Fruit fly (Drosophila melanogaster) whole organism, embryonic: ENCODE data around the gene CG2182.

Experiments
- Atf-2 ChIP-seq: fragments of 200-800 bp; sonication (Bioruptor generic); optimal IDR thresholded peaks from 2 replicates; lab custom pipeline; 2016; ENCODE audit warnings: missing biosample characterization, missing genetic modification characterization
- CG10267 ChIP-seq: fragments of 200-800 bp; sonication (Bioruptor generic); optimal IDR thresholded peaks from 2 replicates; lab custom pipeline; 2018; ENCODE audit warnings: missing biosample characterization, mild to moderate bottlenecking, missing genetic modification characterization, moderate library complexity
- CG12744 ChIP-seq: fragments of 200-800 bp; sonication (Bioruptor generic); optimal IDR thresholded peaks from 2 replicates; lab custom pipeline; 2016; ENCODE audit warnings: missing biosample characterization, missing genetic modification characterization
- CG13624 ChIP-seq: fragments of 200-800 bp; sonication (Bioruptor generic); optimal IDR thresholded peaks from 2 replicates; lab custom pipeline; 2016; ENCODE audit warnings: missing biosample characterization, missing genetic modification characterization
- CG1529 ChIP-seq: fragments of 200-800 bp; sonication (Bioruptor generic); optimal IDR thresholded peaks from 3 replicates; lab custom pipeline; 2018; ENCODE audit warnings: missing biosample characterization, missing genetic modification characterization
- CG15479 ChIP-seq: fragments of 200-800 bp; sonication (Bioruptor generic); optimal IDR thresholded peaks from 3 replicates; lab custom pipeline; 2019; ENCODE audit warnings: missing biosample characterization, mild to moderate bottlenecking, missing genetic modification characterization, moderate library complexity
- CG17359 ChIP-seq: fragments of 200-800 bp; sonication (Bioruptor generic); optimal IDR thresholded peaks from 3 replicates; lab custom pipeline; 2018; ENCODE audit warnings: missing biosample characterization, mild to moderate bottlenecking, missing genetic modification characterization, moderate library complexity
- CG2678 ChIP-seq: fragments of 200-800 bp; sonication (Bioruptor generic); optimal IDR thresholded peaks from 3 replicates; lab custom pipeline; 2019; ENCODE audit warnings: missing biosample characterization, mild to moderate bottlenecking, missing genetic modification characterization, moderate library complexity
- CG31441 ChIP-seq: fragments of 200-800 bp; sonication (Bioruptor generic); IDR thresholded peaks from 2 replicates; pipeline ENCODE4 v1.3.6; 2022; ENCODE audit warnings: missing biosample characterization, missing genetic modification characterization
- CG32772 ChIP-seq: fragments of 200-800 bp; sonication (Bioruptor generic); IDR thresholded peaks from 2 replicates; pipeline ENCODE4 v1.3.6; 2022; ENCODE audit warnings: missing biosample characterization, missing genetic modification characterization
- CG4282 ChIP-seq: fragments of 200-800 bp; sonication (Bioruptor generic); optimal IDR thresholded peaks from 2 replicates; lab custom pipeline; 2016; ENCODE audit warnings: missing biosample characterization, missing genetic modification characterization
- CG6272 ChIP-seq: fragments of 200-800 bp; sonication (Bioruptor generic); IDR thresholded peaks from 2 replicates; pipeline ENCODE4 v1.3.6; 2022; ENCODE audit warnings: missing biosample characterization, missing genetic modification characterization
- CG8290 ChIP-seq, 3 experiments: fragments of 200-800 bp; sonication (Bioruptor generic); optimal IDR thresholded peaks; 2 replicates each; lab custom pipeline; 2016 to 2019; ENCODE audit warnings: missing biosample characterization in 3 of 3, missing genetic modification characterization in 3 of 3, mild to moderate bottlenecking in 2 of 3, moderate library complexity in 1 of 3
- Chrac-16 ChIP-seq: fragments of 200-800 bp; sonication (Bioruptor generic); optimal IDR thresholded peaks from 3 replicates; lab custom pipeline; 2016; ENCODE audit warnings: missing biosample characterization, missing genetic modification characterization
- Dbx ChIP-seq: fragments of 200-800 bp; sonication (Bioruptor generic); IDR thresholded peaks from 3 replicates; pipeline ENCODE4 v1.3.6; 2022; ENCODE audit warnings: missing biosample characterization, missing genetic modification characterization
- Dfd ChIP-seq, 2 experiments: fragments of >200 bp; optimal IDR thresholded peaks; 2 replicates each; lab custom pipeline; 2017; ENCODE audit warnings: missing biosample characterization in 2 of 2, missing genetic modification characterization in 2 of 2
- Fer2 ChIP-seq: fragments of 200-800 bp; sonication (Bioruptor generic); optimal IDR thresholded peaks from 2 replicates; lab custom pipeline; 2018; ENCODE audit warnings: missing biosample characterization, mild to moderate bottlenecking, missing genetic modification characterization, moderate library complexity
- Hand ChIP-seq: fragments of 200-800 bp; sonication (Bioruptor generic); optimal IDR thresholded peaks from 2 replicates; lab custom pipeline; 2017; ENCODE audit warnings: mild to moderate bottlenecking, missing biosample characterization, missing genetic modification reagents, missing genetic modification characterization
- Hey ChIP-seq: fragments of 200-800 bp; sonication (Bioruptor generic); optimal IDR thresholded peaks from 3 replicates; lab custom pipeline; 2018; ENCODE audit warnings: missing biosample characterization, mild to moderate bottlenecking, missing genetic modification characterization
- Hmx ChIP-seq: fragments of 200-800 bp; sonication (Bioruptor generic); optimal IDR thresholded peaks from 2 replicates; lab custom pipeline; 2016; ENCODE audit warnings: missing biosample characterization, missing genetic modification characterization
- Lpt ChIP-seq: fragments of >200 bp; optimal IDR thresholded peaks from 2 replicates; lab custom pipeline; 2018; ENCODE audit warnings: missing biosample characterization, missing genetic modification characterization
- Poxn ChIP-seq: fragments of 200-800 bp; sonication (Bioruptor generic); IDR thresholded peaks from 2 replicates; pipeline ENCODE4 v1.3.6; 2022; ENCODE audit warnings: missing biosample characterization, missing genetic modification characterization
- Ptx1 ChIP-seq: fragments of 200-800 bp; sonication (Bioruptor generic); IDR thresholded peaks from 2 replicates; pipeline ENCODE4 v1.3.6; 2022; ENCODE audit warnings: missing biosample characterization, missing genetic modification characterization
- Sox100B ChIP-seq: fragments of 200-800 bp; sonication (Bioruptor generic); optimal IDR thresholded peaks from 3 replicates; lab custom pipeline; 2018; ENCODE audit warnings: missing biosample characterization, mild to moderate bottlenecking, missing genetic modification characterization
- Spps ChIP-seq: fragments of 200-800 bp; sonication (Bioruptor generic); optimal IDR thresholded peaks from 2 replicates; lab custom pipeline; 2018; ENCODE audit warnings: missing biosample characterization, mild to moderate bottlenecking, missing genetic modification characterization
- ac ChIP-seq: fragments of 200-800 bp; sonication (Bioruptor generic); optimal IDR thresholded peaks from 3 replicates; lab custom pipeline; 2017; ENCODE audit warnings: missing biosample characterization, mild to moderate bottlenecking, missing genetic modification characterization
- amos ChIP-seq: fragments of 200-800 bp; sonication (Bioruptor generic); IDR thresholded peaks from 2 replicates; pipeline ENCODE4 v1.3.6; 2022; ENCODE audit warnings: missing biosample characterization, missing genetic modification characterization; ENCODE audit not compliant: partially characterized antibody
- ase ChIP-seq: fragments of 200-800 bp; sonication (Bioruptor generic); IDR thresholded peaks from 3 replicates; pipeline ENCODE4 v1.3.6; 2022; ENCODE audit warnings: missing biosample characterization, missing genetic modification characterization
- ash1 ChIP-seq: fragments of 200-800 bp; sonication (Bioruptor generic); optimal IDR thresholded peaks from 2 replicates; lab custom pipeline; 2018; ENCODE audit warnings: missing biosample characterization, mild to moderate bottlenecking, missing genetic modification characterization
- caup ChIP-seq: fragments of 200-800 bp; sonication (Bioruptor generic); optimal IDR thresholded peaks from 3 replicates; lab custom pipeline; 2017; ENCODE audit warnings: missing biosample characterization, mild to moderate bottlenecking, missing genetic modification characterization, moderate library complexity; ENCODE audit not compliant: severe bottlenecking
- chm ChIP-seq: fragments of 200-800 bp; sonication (Bioruptor generic); IDR thresholded peaks from 2 replicates; pipeline ENCODE4 v1.3.6; 2022; ENCODE audit warnings: missing biosample characterization, missing genetic modification characterization
- crp ChIP-seq, 2 experiments: fragments of 200-800 bp; sonication (Bioruptor generic); optimal IDR thresholded peaks; 2 replicates in 1 of 2; 3 replicates in 1 of 2; lab custom pipeline; 2017; ENCODE audit warnings: missing biosample characterization in 2 of 2, missing genetic modification characterization in 2 of 2, mild to moderate bottlenecking in 1 of 2, moderate library complexity in 1 of 2
- da ChIP-seq: fragments of 200-800 bp; sonication (Bioruptor generic); optimal IDR thresholded peaks from 2 replicates; lab custom pipeline; 2016; ENCODE audit warnings: missing biosample characterization, missing genetic modification characterization
- dati ChIP-seq: fragments of 200-800 bp; sonication (Bioruptor generic); IDR thresholded peaks from 2 replicates; pipeline ENCODE4 v1.3.6; 2022; ENCODE audit warnings: missing biosample characterization, missing genetic modification characterization
- dimm ChIP-seq: fragments of 200-800 bp; sonication (Bioruptor generic); IDR thresholded peaks from 2 replicates; pipeline ENCODE4 v1.3.6; 2022; ENCODE audit warnings: missing biosample characterization, missing genetic modification characterization
- exex ChIP-seq: fragments of 200-800 bp; sonication (Bioruptor generic); optimal IDR thresholded peaks from 4 replicates; lab custom pipeline; 2018; ENCODE audit warnings: missing biosample characterization, mild to moderate bottlenecking, missing genetic modification characterization, moderate library complexity
- fu2 ChIP-seq: fragments of 200-800 bp; sonication (Bioruptor generic); optimal IDR thresholded peaks from 2 replicates; lab custom pipeline; 2016; ENCODE audit warnings: missing biosample characterization, missing genetic modification characterization
- gfzf ChIP-seq: fragments of 200-800 bp; sonication (Bioruptor generic); optimal IDR thresholded peaks from 2 replicates; lab custom pipeline; 2016; ENCODE audit warnings: missing biosample characterization, mild to moderate bottlenecking, missing genetic modification characterization, moderate library complexity
- gro ChIP-seq: fragments of 200-800 bp; sonication (Bioruptor generic); optimal IDR thresholded peaks from 2 replicates; lab custom pipeline; 2016; ENCODE audit warnings: missing biosample characterization, missing genetic modification characterization
- jumu ChIP-seq: fragments of 200-800 bp; sonication (Bioruptor generic); optimal IDR thresholded peaks from 3 replicates; lab custom pipeline; 2016; ENCODE audit warnings: missing biosample characterization, missing genetic modification characterization
- nau ChIP-seq: fragments of 200-800 bp; sonication (Bioruptor generic); optimal IDR thresholded peaks from 3 replicates; lab custom pipeline; 2017; ENCODE audit warnings: missing biosample characterization, mild to moderate bottlenecking, missing genetic modification characterization, missing genetic modification reagents
- nmo ChIP-seq: fragments of 200-800 bp; sonication (Bioruptor generic); optimal IDR thresholded peaks from 2 replicates; lab custom pipeline; 2018; ENCODE audit warnings: missing biosample characterization, mild to moderate bottlenecking, missing genetic modification characterization, moderate library complexity
- pb ChIP-seq: fragments of 200-800 bp; sonication (Bioruptor generic); optimal IDR thresholded peaks from 3 replicates; lab custom pipeline; 2016; ENCODE audit warnings: missing biosample characterization, missing genetic modification characterization
- ranshi ChIP-seq: fragments of 200-800 bp; sonication (Bioruptor generic); IDR thresholded peaks from 2 replicates; pipeline ENCODE4 v1.3.6; 2022; ENCODE audit warnings: missing biosample characterization, missing genetic modification characterization
- row ChIP-seq: fragments of 200-800 bp; sonication (Bioruptor generic); IDR thresholded peaks from 3 replicates; pipeline ENCODE4 v1.3.6; 2022; ENCODE audit warnings: missing biosample characterization, missing genetic modification characterization
- run ChIP-seq: fragments of 200-800 bp; sonication (Bioruptor generic); optimal IDR thresholded peaks from 3 replicates; lab custom pipeline; 2018; ENCODE audit warnings: missing biosample characterization, mild to moderate bottlenecking, missing genetic modification characterization
- so ChIP-seq: fragments of 200-800 bp; sonication (Bioruptor generic); IDR thresholded peaks from 3 replicates; pipeline ENCODE4 v1.3.6; 2022; ENCODE audit warnings: missing biosample characterization, missing genetic modification characterization
- toy ChIP-seq: fragments of 200-800 bp; sonication (Bioruptor generic); IDR thresholded peaks from 2 replicates; pipeline ENCODE4 v1.3.6; 2022; ENCODE audit warnings: missing biosample characterization, missing genetic modification characterization
- trem ChIP-seq: fragments of 200-800 bp; optimal IDR thresholded peaks from 3 replicates; lab custom pipeline; 2019; ENCODE audit warnings: missing biosample characterization, mild to moderate bottlenecking, missing genetic modification characterization, moderate library complexity
- zfh2 ChIP-seq: fragments of 200-800 bp; sonication (Bioruptor generic); optimal IDR thresholded peaks from 2 replicates; lab custom pipeline; 2016; ENCODE audit warnings: missing biosample characterization, missing genetic modification characterization

The CG2182 gene

DNA sequence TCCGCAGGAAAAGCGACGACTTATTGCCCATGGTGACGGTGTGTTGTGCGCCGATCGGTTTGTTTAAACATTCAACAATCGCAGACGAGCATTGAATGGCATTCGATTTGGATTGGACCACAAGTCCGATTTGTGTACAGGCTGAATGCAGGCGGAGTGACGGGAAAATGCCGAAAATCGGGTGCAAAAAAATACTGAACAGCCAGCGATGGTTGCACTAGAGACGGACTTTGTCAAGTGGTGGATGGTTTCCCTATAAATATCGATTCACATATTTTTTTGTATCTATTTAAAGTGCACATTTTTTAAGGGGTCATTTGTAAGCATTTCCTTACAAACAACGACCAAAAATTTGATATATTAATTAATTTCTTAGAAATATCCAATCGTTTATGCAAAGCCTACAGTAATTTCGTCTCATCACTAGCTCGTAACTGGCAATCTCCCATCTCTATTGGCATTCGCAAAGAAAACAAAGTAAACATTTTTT lies 5.0 kb downstream of the CG2182 start, which contains the start of the genes elm and MED27 (continued):
- peak; percentile 99 for TF ChIP-seq row (GFP tag; lab: Robert Waterston, UW)
- TF ChIP-seq CG12744 (GFP tag; lab: Kevin White, UChicago) = peak; percentile 86
- peak; percentile 90 for TF ChIP-seq CG8290 (GFP tag; optimal IDR thresholded peaks at IDR 0.05; lab: Kevin White, UChicago)
- TF ChIP-seq CG8290 (tag; optimal IDR thresholded peaks at IDR 0.05; lab: Kevin White, UChicago) = peak; percentile 64 to 70
- peak; percentile 74; the same call in 1 of the 2 replicates for TF ChIP-seq chm (GFP tag; lab: Robert Waterston, UW)
- peak; percentile 96 for TF ChIP-seq Dbx
- TF ChIP-seq CG32772 (GFP tag; lab: Robert Waterston, UW) = peak; percentile 95
- peak; percentile 89 for TF ChIP-seq gro (GFP tag; lab: Kevin White, UChicago)
- TF ChIP-seq ac = no peak
- TF ChIP-seq Ptx1 (GFP tag; lab: Robert Waterston, UW) = peak; percentile 97
- TF ChIP-seq Fer2 (tag; lab: Kevin White, UChicago) = peak; percentile 90
- TF ChIP-seq Sox100B (GFP tag; lab: Kevin White, UChicago) = peak; percentile 77
- TF ChIP-seq ase (GFP tag; lab: Robert Waterston, UW) = peak; percentile 88
- peak; percentile 72; the same call in 1 of the 2 replicates for TF ChIP-seq toy
- TF ChIP-seq fu2 (GFP tag; lab: Kevin White, UChicago) = peak; percentile 91
- TF ChIP-seq amos (GFP tag; lab: Robert Waterston, UW) = peak; percentile 91
- peak; percentile 94 for TF ChIP-seq CG13624
- peak; percentile 97 for TF ChIP-seq Chrac-16 (GFP tag; lab: Kevin White, UChicago)
- TF ChIP-seq zfh2 = peak; percentile 96
- TF ChIP-seq Hmx (GFP tag; lab: Kevin White, UChicago) = peak; percentile 86
- TF ChIP-seq ash1 = peak; percentile 35
- peak; percentile 93 for TF ChIP-seq CG2678
- TF ChIP-seq Spps (tag; lab: Kevin White, UChicago) = peak; percentile 81
- TF ChIP-seq nmo (GFP tag; lab: Kevin White, UChicago) = peak; percentile 97
- TF ChIP-seq CG17359 (tag; lab: Kevin White, UChicago) = peak; percentile 89
- peak; percentile 64 for TF ChIP-seq exex (tag; lab: Kevin White, UChicago)
- TF ChIP-seq Hey (tag; lab: Kevin White, UChicago) = peak; percentile 56
- peak; percentile 48 for TF ChIP-seq run
- peak; percentile 87 for TF ChIP-seq CG10267 (tag; lab: Kevin White, UChicago)
- TF ChIP-seq CG6272 = peak; percentile 98
- peak; percentile 69; the same call in 1 of the 2 replicates for TF ChIP-seq Poxn
- TF ChIP-seq ranshi (GFP tag; lab: Robert Waterston, UW) = peak; percentile 93
- TF ChIP-seq dati = no peak; the same call in 1 of the 2 replicates
- TF ChIP-seq caup (GFP tag; lab: Kevin White, UChicago) = peak; percentile 87
- TF ChIP-seq crp (GFP tag; optimal IDR thresholded peaks at IDR 0.05; lab: Kevin White, UChicago) = peak in 1 of 2 experiments; percentile 63
- TF ChIP-seq gfzf (GFP tag; lab: Kevin White, UChicago) = peak; percentile 89
- TF ChIP-seq CG1529 (GFP tag; lab: Kevin White, UChicago) = peak; percentile 75
- peak; percentile 90 for TF ChIP-seq trem
- peak; percentile 75 for TF ChIP-seq pb (GFP tag; lab: Kevin White, UChicago)
- TF ChIP-seq CG15479 = peak; percentile 22
- peak; percentile 90 for TF ChIP-seq CG31441
- TF ChIP-seq da (GFP tag; lab: Kevin White, UChicago) = peak; percentile 78
- no peak for TF ChIP-seq nau (GFP tag; lab: Kevin White, UChicago)
- peak; percentile 92 for TF ChIP-seq Atf-2 (GFP tag; lab: Kevin White, UChicago)
- TF ChIP-seq Lpt (GFP tag; lab: Kevin White, UChicago) = no peak
- peak; percentile 8 for TF ChIP-seq Hand (GFP tag; lab: Kevin White, UChicago)
- TF ChIP-seq so (GFP tag; lab: Robert Waterston, UW) = peak; percentile 89; the same call in 2 of the 3 replicates
- TF ChIP-seq Dfd (GFP tag; optimal IDR thresholded peaks at IDR 0.05; lab: Kevin White, UChicago) = peak in 1 of 2 experiments; percentile 59
- peak; percentile 86 for TF ChIP-seq CG4282 (GFP tag; lab: Kevin White, UChicago)
- peak; percentile 82 for TF ChIP-seq dimm (GFP tag; lab: Robert Waterston, UW)
- TF ChIP-seq jumu (GFP tag; lab: Kevin White, UChicago) = peak; percentile 94
